Worm (Caenorhabditis elegans): ENCODE measurements around the gene ZK512.1.
A peak's percentile ranks its signal among the peaks of the same experiment; 100 is the strongest.

Gene ZK512.1

DNA sequence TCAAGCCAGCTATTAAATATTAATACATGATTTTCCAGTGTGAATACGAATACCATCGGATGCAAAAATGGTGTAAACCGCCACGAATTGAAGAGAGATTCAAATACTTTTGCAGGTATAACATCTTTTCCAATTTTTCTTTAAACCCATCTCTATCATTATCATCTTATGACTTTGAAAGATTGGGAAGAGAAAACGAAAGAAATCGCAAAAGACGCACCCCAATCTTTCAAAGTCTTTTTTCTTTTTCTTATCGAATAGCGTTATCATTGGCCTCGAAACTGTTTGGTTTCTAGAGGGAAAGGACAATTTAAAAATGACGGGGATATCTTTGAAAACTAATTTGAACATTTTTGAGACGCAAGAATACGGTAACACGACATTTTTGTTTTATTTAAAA is 9.1 kb upstream of the ZK512.1 start:
- TF ChIP-seq lin-32 (GFP tag; optimal IDR thresholded peaks at IDR 0.05) (no peak), unc-39 (tag; optimal IDR thresholded peaks at IDR 0.05) (no peak), mls-2 (tag; optimal IDR thresholded peaks at IDR 0.05) (no peak), mep-1 (tag; optimal IDR thresholded peaks at IDR 0.05) (no peak), blmp-1 (tag; optimal IDR thresholded peaks at IDR 0.05) (no peak), tbx-8 (GFP tag; optimal IDR thresholded peaks at IDR 0.05) (no peak), ham-2 (GFP tag; optimal IDR thresholded peaks at IDR 0.05) (no peak), ceh-43 (GFP tag; optimal IDR thresholded peaks at IDR 0.05) (no peak), drap-1 (GFP tag; optimal IDR thresholded peaks at IDR 0.05) (no peak), flh-1 (GFP tag; optimal IDR thresholded peaks at IDR 0.05) (no peak), bed-3 (GFP tag; optimal IDR thresholded peaks at IDR 0.05) (no peak), nhr-237 (tag; optimal IDR thresholded peaks at IDR 0.05) (no peak), sem-2 (GFP tag; optimal IDR thresholded peaks at IDR 0.05) (no peak), cnd-1 (tag; optimal IDR thresholded peaks at IDR 0.05) (no peak), unc-62 (GFP tag; optimal IDR thresholded peaks at IDR 0.05) (no peak)

ce11 chrIII:9109172-9109571 is 5.6 kb upstream of the ZK512.1 start, which contains the start of gene cya-1:
Gene cya-1, minus strand, starts transcription at chrIII:9109272.
- TF ChIP-seq ham-2 (GFP tag; optimal IDR thresholded peaks at IDR 0.05) = no peak
- no peak for TF ChIP-seq mls-2 (tag; optimal IDR thresholded peaks at IDR 0.05)
- peak; percentile 28 for TF ChIP-seq ceh-39 (tag; optimal IDR thresholded peaks at IDR 0.05)

ce11 chrIII:9109726-9110125 is 5.0 kb upstream of the ZK512.1 start:
- TF ChIP-seq hlh-1 (tag; optimal IDR thresholded peaks at IDR 0.05) (peak; percentile 17), mls-2 (tag; optimal IDR thresholded peaks at IDR 0.05) (no peak), zip-8 (tag; optimal IDR thresholded peaks at IDR 0.05) (peak; percentile 81), tbx-8 (GFP tag; optimal IDR thresholded peaks at IDR 0.05) (no peak), cnd-1 (tag; optimal IDR thresholded peaks at IDR 0.05) (peak; percentile 37), nhr-2 (tag; optimal IDR thresholded peaks at IDR 0.05) (peak; percentile 63), lin-32 (GFP tag; optimal IDR thresholded peaks at IDR 0.05) (peak; percentile 36)

DNA sequence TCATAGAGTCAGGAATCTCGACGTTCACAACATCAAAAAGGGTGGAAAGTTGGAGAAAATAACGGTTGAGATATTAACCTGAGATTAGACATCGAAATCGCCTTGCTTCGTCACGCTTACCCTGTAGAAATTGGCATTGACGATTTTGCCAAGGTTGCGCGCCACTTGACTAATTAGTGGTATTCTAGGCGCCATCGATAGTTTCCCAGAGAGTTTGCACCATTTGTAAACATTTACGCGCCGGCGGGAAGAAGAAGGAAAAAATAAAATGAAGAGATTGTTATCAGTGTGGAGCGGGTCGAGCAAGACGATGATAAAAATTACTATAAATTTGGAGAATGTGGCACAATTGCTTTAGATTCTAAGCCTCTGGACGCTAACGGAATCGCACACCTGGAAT is 4.5 kb upstream of the ZK512.1 start:
- TF ChIP-seq bed-3 (GFP tag; optimal IDR thresholded peaks at IDR 0.05) (no peak), flh-1 (GFP tag; optimal IDR thresholded peaks at IDR 0.05) (no peak), nhr-28 (tag; optimal IDR thresholded peaks at IDR 0.05) (no peak), hlh-1 (tag; optimal IDR thresholded peaks at IDR 0.05) (no peak), mls-2 (tag; optimal IDR thresholded peaks at IDR 0.05) (no peak), ces-1 (GFP tag; optimal IDR thresholded peaks at IDR 0.05) (no peak), unc-39 (tag; optimal IDR thresholded peaks at IDR 0.05) (no peak), cnd-1 (tag; optimal IDR thresholded peaks at IDR 0.05) (no peak), snpc-4 (tag; optimal IDR thresholded peaks at IDR 0.05) (no peak), ztf-11 (tag; optimal IDR thresholded peaks at IDR 0.05) (no peak), elt-1 (tag; optimal IDR thresholded peaks at IDR 0.05; ENCODE audit: borderline replicate concordance, insufficient read depth) (no peak), ceh-83 (GFP tag; optimal IDR thresholded peaks at IDR 0.05) (no peak), unc-62 (GFP tag; optimal IDR thresholded peaks at IDR 0.05) (no peak), drap-1 (GFP tag; optimal IDR thresholded peaks at IDR 0.05) (no peak), nhr-12 (tag; optimal IDR thresholded peaks at IDR 0.05) (no peak), sem-2 (GFP tag; optimal IDR thresholded peaks at IDR 0.05) (no peak)

ce11 chrIII:9112479-9112878 is 2.3 kb upstream of the ZK512.1 start:
- TF ChIP-seq blmp-1 (tag; optimal IDR thresholded peaks at IDR 0.05) (no peak), unc-39 (tag; optimal IDR thresholded peaks at IDR 0.05) (no peak), unc-120 (tag; optimal IDR thresholded peaks at IDR 0.05; ENCODE audit: poor library complexity, severe bottlenecking) (no peak), nhr-76 (tag; optimal IDR thresholded peaks at IDR 0.05) (no peak), ceh-43 (GFP tag; optimal IDR thresholded peaks at IDR 0.05) (no peak), lsy-2 (tag; optimal IDR thresholded peaks at IDR 0.05) (no peak), hlh-1 (tag; optimal IDR thresholded peaks at IDR 0.05) (no peak), sem-2 (GFP tag; optimal IDR thresholded peaks at IDR 0.05) (no peak), lin-32 (GFP tag; optimal IDR thresholded peaks at IDR 0.05) (no peak), nhr-12 (tag; optimal IDR thresholded peaks at IDR 0.05) (no peak), nhr-2 (tag; optimal IDR thresholded peaks at IDR 0.05) (peak; percentile 77), elt-3 (tag; optimal IDR thresholded peaks at IDR 0.05) (no peak), nhr-28 (tag; optimal IDR thresholded peaks at IDR 0.05) (no peak), M03D4.4 (tag; optimal IDR thresholded peaks at IDR 0.05) (peak; percentile 36), mep-1 (tag; optimal IDR thresholded peaks at IDR 0.05) (no peak), ceh-39 (tag; optimal IDR thresholded peaks at IDR 0.05) (peak; percentile 37), nhr-237 (tag; optimal IDR thresholded peaks at IDR 0.05) (no peak), flh-1 (GFP tag; optimal IDR thresholded peaks at IDR 0.05) (no peak), mab-5 (tag; optimal IDR thresholded peaks at IDR 0.05) (no peak), tbx-8 (GFP tag; optimal IDR thresholded peaks at IDR 0.05) (no peak), drap-1 (GFP tag; optimal IDR thresholded peaks at IDR 0.05) (peak; percentile 23), ztf-11 (tag; optimal IDR thresholded peaks at IDR 0.05) (no peak), snpc-4 (tag; optimal IDR thresholded peaks at IDR 0.05) (no peak), ces-1 (GFP tag; optimal IDR thresholded peaks at IDR 0.05) (no peak), unc-62 (GFP tag; optimal IDR thresholded peaks at IDR 0.05) (no peak), ceh-83 (GFP tag; optimal IDR thresholded peaks at IDR 0.05) (no peak), elt-1 (tag; optimal IDR thresholded peaks at IDR 0.05; ENCODE audit: borderline replicate concordance, insufficient read depth) (no peak), sptf-1 (tag; optimal IDR thresholded peaks at IDR 0.05) (peak; percentile 56), lin-13 (tag; optimal IDR thresholded peaks at IDR 0.05) (peak; percentile 48), ham-2 (GFP tag; optimal IDR thresholded peaks at IDR 0.05) (peak; percentile 74), zip-8 (tag; optimal IDR thresholded peaks at IDR 0.05) (peak; percentile 1), bed-3 (GFP tag; optimal IDR thresholded peaks at IDR 0.05) (no peak), pha-4 (tag; optimal IDR thresholded peaks at IDR 0.05) (no peak), mls-2 (tag; optimal IDR thresholded peaks at IDR 0.05) (peak; percentile 66), cnd-1 (tag; optimal IDR thresholded peaks at IDR 0.05) (no peak)
